Worm (Caenorhabditis elegans) whole organism, L1 larva: ENCODE measurements around the gene K09E9.3.

Experiments used
- C04F5.9 ChIP-seq: sonication (generic microtip); optimal IDR thresholded peaks from 2 replicates; lab custom pipeline; 2016; ENCODE audit warnings: missing genetic modification characterization, missing compliant biosample characterization
- C16A3.4 ChIP-seq: fragments of 150-350 bp; optimal IDR thresholded peaks from 2 replicates; lab custom pipeline; 2014; ENCODE audit warnings: missing biosample characterization, missing genetic modification characterization
- F16B12.6 ChIP-seq: fragments of 150-350 bp; optimal IDR thresholded peaks from 2 replicates; lab custom pipeline; 2014; ENCODE audit warnings: missing biosample characterization, missing genetic modification characterization
- Y116A8C.19 ChIP-seq: sonication (generic microtip); optimal IDR thresholded peaks from 2 replicates; lab custom pipeline; 2016; ENCODE audit warnings: missing compliant biosample characterization, missing genetic modification characterization, borderline replicate concordance
- ama-1 ChIP-seq: fragments of 150-350 bp; optimal IDR thresholded peaks from 2 replicates; lab custom pipeline; 2014
- blmp-1 ChIP-seq: fragments of 150-350 bp; optimal IDR thresholded peaks from 2 replicates; lab custom pipeline; 2014; ENCODE audit warnings: missing biosample characterization, missing genetic modification characterization
- ceh-8 ChIP-seq: fragments of 200-800 bp; sonication (Bioruptor generic); optimal IDR thresholded peaks from 2 replicates; lab custom pipeline; 2018; ENCODE audit warnings: mild to moderate bottlenecking, missing genetic modification characterization, moderate library complexity, missing compliant biosample characterization
- ceh-88 ChIP-seq: fragments of 200-800 bp; sonication (Bioruptor generic); IDR thresholded peaks from 2 replicates; pipeline ENCODE4 v1.3.6; 2022; ENCODE audit warnings: missing genetic modification characterization, missing compliant biosample characterization
- ceh-90 ChIP-seq: sonication (generic microtip); optimal IDR thresholded peaks from 2 replicates; lab custom pipeline; 2016; ENCODE audit warnings: missing genetic modification characterization, missing compliant biosample characterization
- dpl-1 ChIP-seq, 3 experiments: fragments of 150-350 bp in 2 of 3; sonication (generic microtip) in 1 of 3; optimal IDR thresholded peaks; 2 replicates each; lab custom pipeline; 2014 to 2017; ENCODE audit warnings: missing biosample characterization in 3 of 3, missing genetic modification characterization in 3 of 3, missing genetic modification reagents in 3 of 3
- dsc-1 ChIP-seq: sonication (generic microtip); optimal IDR thresholded peaks from 2 replicates; lab custom pipeline; 2016; ENCODE audit warnings: mild to moderate bottlenecking, missing genetic modification characterization, missing compliant biosample characterization
- efl-1 ChIP-seq, 4 experiments: fragments of 150-350 bp; optimal IDR thresholded peaks in 3 of 4; peaks in 1 of 4; 1 replicate in 1 of 4; 2 replicates in 3 of 4; lab custom pipeline; 2014; ENCODE audit warnings: missing biosample characterization in 2 of 4, missing genetic modification characterization in 2 of 4, missing genetic modification reagents in 2 of 4
- efl-3 ChIP-seq: fragments of 200-800 bp; sonication (Bioruptor generic); optimal IDR thresholded peaks from 2 replicates; lab custom pipeline; 2018; ENCODE audit warnings: mild to moderate bottlenecking, missing genetic modification characterization, missing compliant biosample characterization
- egl-13 ChIP-seq: sonication (generic microtip); optimal IDR thresholded peaks from 2 replicates; lab custom pipeline; 2016; ENCODE audit warnings: missing genotype, missing genetic modification reagents, missing genetic modification characterization, missing compliant biosample characterization
- elt-2 ChIP-seq: sonication (generic microtip); optimal IDR thresholded peaks from 2 replicates; lab custom pipeline; 2016; ENCODE audit warnings: missing genetic modification characterization, mild to moderate bottlenecking, inconsistent platforms, missing compliant biosample characterization, missing genetic modification reagents
- fkh-4 ChIP-seq: sonication (generic microtip); optimal IDR thresholded peaks from 2 replicates; lab custom pipeline; 2016; ENCODE audit warnings: missing compliant biosample characterization, missing genetic modification characterization, borderline replicate concordance
- fkh-8 ChIP-seq: sonication (generic microtip); optimal IDR thresholded peaks from 2 replicates; lab custom pipeline; 2016; ENCODE audit warnings: mild to moderate bottlenecking, missing genetic modification characterization, missing compliant biosample characterization
- fos-1 ChIP-seq: fragments of 150-350 bp; optimal IDR thresholded peaks from 2 replicates; lab custom pipeline; 2014; ENCODE audit warnings: missing biosample characterization, missing genetic modification characterization
- hlh-4 ChIP-seq: sonication (generic microtip); optimal IDR thresholded peaks from 2 replicates; lab custom pipeline; 2016; ENCODE audit warnings: mild to moderate bottlenecking, missing genetic modification characterization, missing compliant biosample characterization
- irx-1 ChIP-seq: sonication (generic microtip); optimal IDR thresholded peaks from 2 replicates; lab custom pipeline; 2016; ENCODE audit warnings: missing genetic modification characterization, missing compliant biosample characterization
- jun-1 ChIP-seq: fragments of 150-350 bp; optimal IDR thresholded peaks from 2 replicates; lab custom pipeline; 2014; ENCODE audit warnings: missing biosample characterization, missing genetic modification reagents, missing genetic modification characterization
- lin-15B ChIP-seq: fragments of 150-350 bp; sonication (generic microtip); optimal IDR thresholded peaks from 3 replicates; lab custom pipeline; 2014; ENCODE audit warnings: missing biosample characterization, missing genetic modification characterization
- lin-35 ChIP-seq, 2 experiments: fragments of 150-350 bp; optimal IDR thresholded peaks; 2 replicates each; lab custom pipeline; 2014; ENCODE audit warnings: missing biosample characterization in 2 of 2, missing genetic modification characterization in 2 of 2, missing genetic modification reagents in 2 of 2
- lir-3 ChIP-seq: sonication (generic microtip); optimal IDR thresholded peaks from 2 replicates; lab custom pipeline; 2016; ENCODE audit warnings: mild to moderate bottlenecking, missing genetic modification characterization, moderate library complexity, missing compliant biosample characterization; ENCODE audit not compliant: poor library complexity
- mab-9 ChIP-seq: fragments of 200-800 bp; sonication (Bioruptor generic); IDR thresholded peaks from 2 replicates; pipeline ENCODE4 v1.3.6; 2022; ENCODE audit warnings: missing genetic modification reagents, missing genetic modification characterization, missing compliant biosample characterization
- mdl-1 ChIP-seq, 2 experiments: fragments of 150-350 bp; optimal IDR thresholded peaks; 2 replicates each; lab custom pipeline; 2014 to 2017; ENCODE audit warnings: missing biosample characterization in 2 of 2, missing genetic modification characterization in 2 of 2, inconsistent platforms in 1 of 2
- mef-2 ChIP-seq: fragments of 150-350 bp; optimal IDR thresholded peaks from 2 replicates; lab custom pipeline; 2014; ENCODE audit warnings: missing biosample characterization, missing genetic modification characterization
- nhr-12 ChIP-seq: sonication (generic microtip); optimal IDR thresholded peaks from 2 replicates; lab custom pipeline; 2017; ENCODE audit warnings: missing biosample characterization, missing genetic modification characterization
- nhr-19 ChIP-seq: fragments of 200-800 bp; sonication (Bioruptor generic); conservative IDR thresholded peaks from 2 replicates; pipeline ENCODE4 v1.3.6; 2022; ENCODE audit warnings: missing genetic modification characterization, missing compliant biosample characterization
- nhr-20 ChIP-seq: sonication (generic microtip); optimal IDR thresholded peaks from 2 replicates; lab custom pipeline; 2016; ENCODE audit warnings: mild to moderate bottlenecking, missing genetic modification characterization, missing compliant biosample characterization
- nhr-237 ChIP-seq: fragments of 150-350 bp; optimal IDR thresholded peaks from 2 replicates; lab custom pipeline; 2014; ENCODE audit warnings: missing biosample characterization, missing genetic modification characterization
- nhr-84 ChIP-seq: sonication (generic microtip); optimal IDR thresholded peaks from 2 replicates; lab custom pipeline; 2017; ENCODE audit warnings: missing biosample characterization, missing genetic modification characterization
- nhr-85 ChIP-seq: sonication (generic microtip); peaks from one replicate; lab custom pipeline; 2016; ENCODE audit warnings: missing genetic modification characterization, inconsistent platforms, missing compliant biosample characterization
- nhr-90 ChIP-seq: sonication (generic microtip); optimal IDR thresholded peaks from 2 replicates; lab custom pipeline; 2016; ENCODE audit warnings: mild to moderate bottlenecking, missing genetic modification characterization, missing compliant biosample characterization; ENCODE audit not compliant: poor library complexity
- pag-3 ChIP-seq: sonication (generic microtip); optimal IDR thresholded peaks from 2 replicates; lab custom pipeline; 2017; ENCODE audit warnings: missing genetic modification characterization, mild to moderate bottlenecking, missing compliant biosample characterization, antibody characterized with exemption, borderline replicate concordance; ENCODE audit not compliant: insufficient read depth
- rnt-1 ChIP-seq: sonication (generic microtip); optimal IDR thresholded peaks from 2 replicates; lab custom pipeline; 2016; ENCODE audit warnings: mild to moderate bottlenecking, missing genetic modification characterization, moderate library complexity, missing compliant biosample characterization
- snpc-4 ChIP-seq: fragments of 150-350 bp; optimal IDR thresholded peaks from 2 replicates; lab custom pipeline; 2014; ENCODE audit warnings: missing biosample characterization, missing genetic modification characterization
- snu-23 ChIP-seq: sonication (generic microtip); optimal IDR thresholded peaks from 2 replicates; lab custom pipeline; 2016; ENCODE audit warnings: missing genetic modification characterization, missing compliant biosample characterization
- sox-4 ChIP-seq: sonication (generic microtip); optimal IDR thresholded peaks from 2 replicates; lab custom pipeline; 2016; ENCODE audit warnings: missing genetic modification characterization, missing compliant biosample characterization
- sptf-1 ChIP-seq: fragments of 150-350 bp; optimal IDR thresholded peaks from 2 replicates; lab custom pipeline; 2014; ENCODE audit warnings: missing biosample characterization, missing genetic modification characterization
- sup-37 ChIP-seq: fragments of 200-800 bp; sonication (Bioruptor generic); optimal IDR thresholded peaks from 2 replicates; lab custom pipeline; 2018; ENCODE audit warnings: mild to moderate bottlenecking, missing genetic modification characterization, missing compliant biosample characterization
- tlp-1 ChIP-seq: fragments of 150-350 bp; optimal IDR thresholded peaks from 2 replicates; lab custom pipeline; 2014; ENCODE audit warnings: missing biosample characterization, missing genetic modification characterization
- unc-130 ChIP-seq: fragments of 150-350 bp; optimal IDR thresholded peaks from 2 replicates; lab custom pipeline; 2017; ENCODE audit warnings: missing biosample characterization, missing genetic modification characterization, inconsistent platforms
- vab-15 ChIP-seq: sonication (generic microtip); optimal IDR thresholded peaks from 2 replicates; lab custom pipeline; 2017; ENCODE audit warnings: missing genotype, mild to moderate bottlenecking, missing genetic modification characterization, missing compliant biosample characterization
- zag-1 ChIP-seq: fragments of 150-350 bp; optimal IDR thresholded peaks from 2 replicates; lab custom pipeline; 2014; ENCODE audit warnings: missing biosample characterization, missing genetic modification characterization
- ztf-11 ChIP-seq, 2 experiments: sonication (generic microtip); optimal IDR thresholded peaks; 2 replicates each; lab custom pipeline; 2016 to 2017; ENCODE audit warnings: missing genetic modification characterization in 2 of 2, missing biosample characterization in 1 of 2, missing compliant biosample characterization in 1 of 2

Gene K09E9.3

DNA sequence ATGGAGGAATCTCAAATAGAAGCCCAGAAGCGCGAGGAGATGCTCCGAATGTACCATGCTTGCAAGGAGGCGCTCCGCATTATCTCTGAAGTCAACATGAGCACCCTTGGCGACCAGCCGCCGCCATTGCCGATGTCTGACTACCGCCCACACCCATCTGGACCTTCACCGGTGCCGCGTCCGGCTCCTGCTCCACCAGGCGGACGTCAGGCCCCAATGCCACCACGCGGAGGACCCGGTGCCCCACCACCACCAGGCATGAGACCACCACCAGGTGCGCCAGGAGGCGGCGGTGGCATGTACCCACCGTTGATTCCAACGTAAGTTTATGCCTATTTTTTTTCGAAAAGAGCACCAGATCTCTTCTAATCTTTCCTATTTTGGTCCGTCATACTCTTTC, 41.6 kb downstream of the K09E9.3 start:
- TF ChIP-seq ceh-8 (GFP tag; lab: Kevin White, UChicago), result peak; percentile 36
- TF ChIP-seq elt-2 (tag; lab: Kevin White, UChicago), result no peak

DNA sequence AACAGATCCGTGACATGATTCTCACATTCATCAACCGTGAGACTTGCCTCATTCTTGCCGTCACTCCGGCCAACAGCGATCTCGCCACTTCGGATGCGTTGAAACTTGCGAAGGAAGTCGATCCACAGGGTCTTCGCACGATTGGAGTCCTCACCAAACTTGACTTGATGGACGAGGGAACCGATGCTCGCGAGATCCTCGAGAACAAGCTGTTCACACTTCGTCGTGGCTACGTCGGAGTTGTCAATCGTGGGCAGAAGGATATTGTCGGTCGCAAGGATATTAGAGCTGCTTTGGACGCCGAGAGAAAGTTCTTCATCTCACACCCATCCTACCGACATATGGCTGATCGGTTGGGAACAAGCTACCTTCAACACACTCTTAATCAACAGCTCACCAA, 44.0 kb downstream of the K09E9.3 start:
- TF ChIP-seq fos-1 (tag; lab: Kevin White, UChicago), result no peak
- no peak for TF ChIP-seq efl-1 (optimal IDR thresholded peaks at IDR 0.05; lab: Kevin White, UChicago)
- TF ChIP-seq efl-1 (GFP tag; optimal IDR thresholded peaks at IDR 0.05 in 1 of 2; lab: Kevin White, UChicago), result peak in 1 of 2 experiments; percentile 81

DNA sequence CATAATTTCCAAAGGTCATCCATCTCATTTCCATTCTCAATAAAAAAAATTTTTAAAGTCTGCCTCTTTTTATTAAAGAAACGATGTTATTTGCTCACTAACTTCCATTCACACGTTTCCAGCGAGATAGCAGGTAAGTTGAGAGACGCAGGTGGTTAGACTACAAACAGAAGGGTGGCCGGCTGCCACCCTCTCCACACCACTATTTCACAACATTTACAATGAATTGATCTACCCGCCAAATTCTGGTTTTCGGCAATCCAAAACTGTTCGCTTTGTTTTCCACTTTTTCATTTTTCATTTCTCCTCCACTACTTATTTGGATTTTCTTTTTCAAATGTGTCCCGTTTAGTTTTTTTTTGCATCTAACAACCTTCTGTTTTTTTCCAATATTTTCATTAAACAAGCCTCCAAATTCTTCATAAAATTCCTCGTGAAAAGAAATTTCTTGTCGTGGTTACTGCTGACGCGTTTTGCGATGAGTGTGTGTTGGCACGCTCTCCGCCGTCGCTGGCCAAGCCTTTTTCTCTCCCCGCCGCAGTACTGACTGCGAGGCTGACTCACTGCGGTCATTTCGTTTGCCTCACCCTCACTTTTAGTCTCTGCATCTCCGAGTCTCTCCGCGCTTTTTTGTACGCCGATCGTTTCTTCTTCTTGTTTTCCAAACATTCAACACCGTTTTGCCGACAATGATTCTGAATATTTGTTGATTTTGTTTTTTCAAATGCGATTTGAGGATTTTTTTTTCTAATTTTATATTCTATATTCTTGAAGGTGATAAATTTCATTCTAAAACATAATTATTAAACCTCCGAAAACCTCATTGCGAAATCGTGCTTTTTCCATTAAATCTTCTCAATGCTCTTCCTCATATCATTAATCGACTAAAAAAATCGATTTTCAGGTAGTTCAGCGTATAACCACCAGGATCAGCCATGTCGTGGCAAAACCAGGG, 45.3 kb downstream of the K09E9.3 start, which contains the start of gene dyn-1:
Gene dyn-1, plus strand, starts transcription at position 905 of the 955 bp plus-strand sequence.
- TF ChIP-seq pag-3 (tag; lab: Kevin White, UChicago) (peak; percentile 77), vab-15 (tag; lab: Kevin White, UChicago) (no peak), mdl-1 (tag; optimal IDR thresholded peaks at IDR 0.05; lab: Kevin White, UChicago) (peak in 1 of 2 experiments; percentile 66), Y116A8C.19 (tag; lab: Kevin White, UChicago) (no peak), zag-1 (tag; lab: Kevin White, UChicago) (no peak), rnt-1 (tag; lab: Kevin White, UChicago) (peak; percentile 70), efl-1 (optimal IDR thresholded peaks at IDR 0.05; lab: Kevin White, UChicago) (peak; percentile 38 to 41), efl-1 (GFP tag; optimal IDR thresholded peaks at IDR 0.05 in 1 of 2; lab: Kevin White, UChicago) (peak; percentile 17 to 86), snu-23 (GFP tag; lab: Kevin White, UChicago) (peak; percentile 86), fkh-8 (no peak), irx-1 (tag; lab: Kevin White, UChicago) (peak; percentile 57), C16A3.4 (peak; percentile 73), C04F5.9 (tag; lab: Kevin White, UChicago) (peak; percentile 51), ztf-11 (tag; optimal IDR thresholded peaks at IDR 0.05; lab: Kevin White, UChicago) (peak in 1 of 2 experiments; percentile 5), fkh-4 (tag; lab: Kevin White, UChicago) (no peak), dpl-1 (GFP tag; optimal IDR thresholded peaks at IDR 0.05; lab: Kevin White, UChicago) (peak; percentile 1 to 66 (median 46)), mab-9 (no peak), ceh-90 (no peak), nhr-20 (peak; percentile 84), snpc-4 (tag; lab: Kevin White, UChicago) (peak; percentile 58), ama-1 (lab: Kevin White, UChicago) (no peak), nhr-12 (tag; lab: Kevin White, UChicago) (no peak), nhr-84 (tag; lab: Kevin White, UChicago) (no peak), blmp-1 (tag; lab: Kevin White, UChicago) (peak; percentile 82), sox-4 (tag; lab: Kevin White, UChicago) (no peak), ceh-88 (GFP tag; lab: Robert Waterston, UW) (no peak), mef-2 (no peak), nhr-19 (GFP tag; lab: Robert Waterston, UW) (peak; percentile 69), nhr-85 (peak; percentile 91), sptf-1 (tag; lab: Kevin White, UChicago) (no peak), nhr-90 (tag; lab: Kevin White, UChicago) (peak; percentile 81), sup-37 (GFP tag; lab: Kevin White, UChicago) (no peak), tlp-1 (tag; lab: Kevin White, UChicago) (no peak), nhr-237 (tag; lab: Kevin White, UChicago) (no peak), dsc-1 (tag; lab: Kevin White, UChicago) (peak; percentile 58), egl-13 (tag; lab: Kevin White, UChicago) (no peak), unc-130 (tag; lab: Kevin White, UChicago) (peak; percentile 45), hlh-4 (tag; lab: Kevin White, UChicago) (no peak), lir-3 (tag; lab: Kevin White, UChicago) (peak; percentile 77), lin-35 (GFP tag; optimal IDR thresholded peaks at IDR 0.05; lab: Kevin White, UChicago) (peak; percentile 58 to 80), F16B12.6 (peak; percentile 1), efl-3 (no peak), jun-1 (peak; percentile 39), lin-15B (tag; lab: Kevin White, UChicago) (peak; percentile 6)
